Fruit fly (Drosophila melanogaster): ENCODE measurements around the gene Lim1.

DNA sequence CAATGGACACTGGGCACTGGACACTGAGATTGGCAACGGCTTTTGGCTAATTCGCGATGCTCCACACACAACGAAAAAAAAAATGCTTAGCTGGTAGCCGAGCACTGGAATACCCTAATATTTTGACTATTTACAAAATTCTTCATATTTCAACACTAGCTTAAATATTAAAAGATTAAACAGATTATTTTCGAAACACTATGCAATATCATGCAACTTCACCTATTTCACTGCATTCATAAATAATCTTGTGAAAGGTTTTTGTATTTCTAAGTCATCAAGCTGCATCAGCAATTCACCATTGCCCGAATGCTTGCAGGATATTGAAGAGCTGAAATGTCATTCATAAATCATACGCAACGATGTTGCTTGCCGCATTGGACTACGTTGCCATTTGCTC, 31.0 kb upstream of the Lim1 start:
- peak; percentile 41 for TF ChIP-seq CG10669 (GFP tag; optimal IDR thresholded peaks at IDR 0.05)
- TF ChIP-seq CG9139 (GFP tag; optimal IDR thresholded peaks at IDR 0.05) = no peak
- no peak for TF ChIP-seq eg (GFP tag; IDR thresholded peaks at IDR 0.05)
- no peak for TF ChIP-seq CG6854 (GFP tag; optimal IDR thresholded peaks at IDR 0.05)
- no peak for TF ChIP-seq Sox15 (GFP tag; optimal IDR thresholded peaks at IDR 0.05)
- TF ChIP-seq spab (GFP tag; optimal IDR thresholded peaks at IDR 0.05) = no peak
- no peak for TF ChIP-seq CG11902 (GFP tag; optimal IDR thresholded peaks at IDR 0.05)
- TF ChIP-seq CG6163 (GFP tag; IDR thresholded peaks at IDR 0.05) = no peak
- no peak for TF ChIP-seq salr (GFP tag; optimal IDR thresholded peaks at IDR 0.05)
- no peak for TF ChIP-seq Eip93F (GFP tag; optimal IDR thresholded peaks at IDR 0.05)
- peak; percentile 17 for TF ChIP-seq Hr39 (GFP tag; optimal IDR thresholded peaks at IDR 0.05)
